Worm (Caenorhabditis elegans) whole organism, late embryonic: ENCODE data around the gene acc-1.

Experiments used
- ceh-31 ChIP-seq: sonication (generic microtip); optimal IDR thresholded peaks from 2 replicates; lab custom pipeline; 2016; ENCODE audit warnings: missing genetic modification characterization, missing compliant biosample characterization
- elt-2 ChIP-seq: sonication (generic microtip); optimal IDR thresholded peaks from 2 replicates; lab custom pipeline; 2016; ENCODE audit warnings: missing genetic modification reagents, missing genetic modification characterization, missing compliant biosample characterization

- TF ChIP-seq elt-2 (tag; lab: Kevin White, UChicago) (no peak), ceh-31 (no peak)
Measured at ce11 chrIV:9696513-9696912, 38.7 kb downstream of the acc-1 start.
